Fruit fly (Drosophila melanogaster): Measurements from ENCODE around the gene Acp24A4.

Gene Acp24A4

dm6 chr2L:3703260-3703659 lies 9.6 kb upstream of the Acp24A4 start, which contains the start of gene CG2816 (continued):
- TF ChIP-seq Hsf (GFP tag; optimal IDR thresholded peaks at IDR 0.05), result peak; percentile 12
- TF ChIP-seq Meics (GFP tag; optimal IDR thresholded peaks at IDR 0.05), result peak; percentile 44
- no peak for TF ChIP-seq Sry-δ (GFP tag; optimal IDR thresholded peaks at IDR 0.05)
- peak; percentile 11 for TF ChIP-seq Mad (GFP tag; optimal IDR thresholded peaks at IDR 0.05)
- TF ChIP-seq CrebB (tag; optimal IDR thresholded peaks at IDR 0.05), result peak; percentile 70
- 0 out of 2 replicates have a peak, but pooled peaks have one; percentile 15 for TF ChIP-seq Rx (GFP tag; IDR thresholded peaks at IDR 0.05)
- peak; percentile 49; the same call in 1 of the 2 replicates for TF ChIP-seq CG10366 (GFP tag; IDR thresholded peaks at IDR 0.05)
- peak; percentile 69 for TF ChIP-seq CG10543 (GFP tag; optimal IDR thresholded peaks at IDR 0.05)
- TF ChIP-seq H15 (GFP tag; IDR thresholded peaks at IDR 0.05), result no peak

dm6 chr2L:3701526-3701925 lies 7.8 kb upstream of the Acp24A4 start, which contains the start of gene CG43145:
TSS of gene CG43145 (plus strand) at chr2L:3701826.
- TF ChIP-seq YL-1 (GFP tag; optimal IDR thresholded peaks at IDR 0.05) (no peak), chinmo (GFP tag; IDR thresholded peaks at IDR 0.05; ENCODE audit: partially characterized antibody) (no peak), Dek (tag; optimal IDR thresholded peaks at IDR 0.05) (no peak), btn (GFP tag; optimal IDR thresholded peaks at IDR 0.05) (no peak), CG15696 (tag; optimal IDR thresholded peaks at IDR 0.05) (no peak), rib (GFP tag; IDR thresholded peaks at IDR 0.05) (no peak), CG5245 (GFP tag; optimal IDR thresholded peaks at IDR 0.05) (no peak), CG6683 (GFP tag; optimal IDR thresholded peaks at IDR 0.05) (no peak), CG3838 (GFP tag; optimal IDR thresholded peaks at IDR 0.05) (no peak), pnt (GFP tag; optimal IDR thresholded peaks at IDR 0.05) (no peak), Mad (GFP tag; optimal IDR thresholded peaks at IDR 0.05) (no peak), dmrt99B (tag; optimal IDR thresholded peaks at IDR 0.05) (no peak), hbn (GFP tag; IDR thresholded peaks at IDR 0.05; ENCODE audit: partially characterized antibody) (no peak), CG9437 (GFP tag; optimal IDR thresholded peaks at IDR 0.05) (no peak), Rx (GFP tag; IDR thresholded peaks at IDR 0.05) (no peak), CG32772 (GFP tag; IDR thresholded peaks at IDR 0.05) (no peak), CG17612 (GFP tag; IDR thresholded peaks at IDR 0.05) (no peak), vnd (GFP tag; IDR thresholded peaks at IDR 0.05; ENCODE audit: partially characterized antibody) (no peak), ase (GFP tag; IDR thresholded peaks at IDR 0.05) (no peak), Xbp1 (GFP tag; optimal IDR thresholded peaks at IDR 0.05) (no peak)

dm6 chr2L:3700990-3701389 lies 7.3 kb upstream of the Acp24A4 start, which contains the start of gene CG42467:
TSS of gene CG42467 (plus strand) at chr2L:3701290.
- TF ChIP-seq CG2678 (tag; optimal IDR thresholded peaks at IDR 0.05), result no peak
- no peak for TF ChIP-seq stwl (tag; optimal IDR thresholded peaks at IDR 0.05)
- no peak for TF ChIP-seq Elba2 (GFP tag; optimal IDR thresholded peaks at IDR 0.05)
- no peak for TF ChIP-seq phol (tag; optimal IDR thresholded peaks at IDR 0.05)
- TF ChIP-seq CG4707 (GFP tag; optimal IDR thresholded peaks at IDR 0.05), result no peak
- no peak for TF ChIP-seq CG17802 (tag; optimal IDR thresholded peaks at IDR 0.05)
- TF ChIP-seq Doc3 (GFP tag; IDR thresholded peaks at IDR 0.05; ENCODE audit: partially characterized antibody), result no peak
- TF ChIP-seq knrl (GFP tag; IDR thresholded peaks at IDR 0.05; ENCODE audit: partially characterized antibody), result no peak

dm6 chr2L:3700374-3700773 lies 6.7 kb upstream of the Acp24A4 start, which contains the start of gene Sfp24C1:
TSS of gene Sfp24C1 (plus strand) at chr2L:3700674.
- TF ChIP-seq luna (GFP tag; optimal IDR thresholded peaks at IDR 0.05), result no peak
- TF ChIP-seq Lpt (GFP tag; optimal IDR thresholded peaks at IDR 0.05), result no peak
- no peak for TF ChIP-seq CrebB (tag; optimal IDR thresholded peaks at IDR 0.05)
- TF ChIP-seq CG10274 (GFP tag; optimal IDR thresholded peaks at IDR 0.05), result no peak
- no peak for TF ChIP-seq CG11398 (GFP tag; optimal IDR thresholded peaks at IDR 0.05)
- no peak for TF ChIP-seq CG12391 (tag; optimal IDR thresholded peaks at IDR 0.05)
- TF ChIP-seq ranshi (GFP tag; IDR thresholded peaks at IDR 0.05), result no peak
- TF ChIP-seq twi (tag; optimal IDR thresholded peaks at IDR 0.05), result no peak
- TF ChIP-seq CG6854 (GFP tag; optimal IDR thresholded peaks at IDR 0.05), result no peak
- no peak for TF ChIP-seq Ptx1 (GFP tag; IDR thresholded peaks at IDR 0.05)
- no peak for TF ChIP-seq CG9437 (GFP tag; optimal IDR thresholded peaks at IDR 0.05)
- TF ChIP-seq CG14667 (GFP tag; IDR thresholded peaks at IDR 0.05), result no peak
- TF ChIP-seq Ssrp (tag; optimal IDR thresholded peaks at IDR 0.05), result no peak

All from whole organism, embryonic.